Fruit fly (Drosophila melanogaster): ENCODE measurements around the gene mew.

Gene mew

dm6 chrX:13258757-13259067 is 422 bp upstream of the mew start, which contains the start of gene comt (continued):
- peak; percentile 53 for TF ChIP-seq trem (tag; optimal IDR thresholded peaks at IDR 0.05)
- no peak for TF ChIP-seq ac (GFP tag; optimal IDR thresholded peaks at IDR 0.05)
- TF ChIP-seq Nf-YB (GFP tag; optimal IDR thresholded peaks at IDR 0.05): no peak
- no peak for TF ChIP-seq HLH4C (GFP tag; IDR thresholded peaks at IDR 0.05; ENCODE audit: partially characterized antibody)
- TF ChIP-seq CG8388 (GFP tag; optimal IDR thresholded peaks at IDR 0.05): no peak
- peak; percentile 79 for TF ChIP-seq CG7928 (GFP tag; optimal IDR thresholded peaks at IDR 0.05)
- TF ChIP-seq CoRest (tag; optimal IDR thresholded peaks at IDR 0.05): peak; percentile 72
- TF ChIP-seq zfh1 (GFP tag; IDR thresholded peaks at IDR 0.05): peak; percentile 65
- TF ChIP-seq Mrtf (GFP tag; IDR thresholded peaks at IDR 0.05): no peak
- TF ChIP-seq nerfin-1 (tag; optimal IDR thresholded peaks at IDR 0.05): peak; percentile 44
- no peak for TF ChIP-seq Hr39 (optimal IDR thresholded peaks at IDR 0.05)
- peak; percentile 72 for TF ChIP-seq PHDP (tag; optimal IDR thresholded peaks at IDR 0.05)
- peak; percentile 55 for TF ChIP-seq Fer3 (tag; optimal IDR thresholded peaks at IDR 0.05)
- TF ChIP-seq fd3F (GFP tag; optimal IDR thresholded peaks at IDR 0.05): peak; percentile 47
- TF ChIP-seq CG33557 (GFP tag; optimal IDR thresholded peaks at IDR 0.05): peak; percentile 64
- TF ChIP-seq CG1024 (GFP tag; IDR thresholded peaks at IDR 0.05): no peak
- TF ChIP-seq CG10267 (tag; optimal IDR thresholded peaks at IDR 0.05): peak; percentile 70
- peak; percentile 1 for TF ChIP-seq CG8281 (tag; optimal IDR thresholded peaks at IDR 0.05)
- TF ChIP-seq sob (GFP tag; IDR thresholded peaks at IDR 0.05): peak; percentile 45
- TF ChIP-seq nerfin-2 (GFP tag; IDR thresholded peaks at IDR 0.05; ENCODE audit: partially characterized antibody): no peak
- peak; percentile 57; the same call in 1 of the 2 replicates for TF ChIP-seq HLH3B (GFP tag; IDR thresholded peaks at IDR 0.05)
- TF ChIP-seq CG7556 (GFP tag; optimal IDR thresholded peaks at IDR 0.05): peak; percentile 66
- TF ChIP-seq fd102C (GFP tag; optimal IDR thresholded peaks at IDR 0.05): no peak
- peak; percentile 41; the same call in 1 of the 2 replicates for TF ChIP-seq CG9932 (GFP tag; IDR thresholded peaks at IDR 0.05)
- TF ChIP-seq mam (GFP tag; optimal IDR thresholded peaks at IDR 0.05): no peak
- TF ChIP-seq Hand (GFP tag; optimal IDR thresholded peaks at IDR 0.05): no peak
- TF ChIP-seq Ets97D (GFP tag; optimal IDR thresholded peaks at IDR 0.05): no peak
- TF ChIP-seq Bgb (GFP tag; IDR thresholded peaks at IDR 0.05; ENCODE audit: partially characterized antibody): no peak
- TF ChIP-seq CG12659 (GFP tag; optimal IDR thresholded peaks at IDR 0.05): peak; percentile 56
- TF ChIP-seq Meics (GFP tag; optimal IDR thresholded peaks at IDR 0.05): no peak
- no peak for TF ChIP-seq CG1647 (GFP tag; optimal IDR thresholded peaks at IDR 0.05)
- peak; percentile 41 for TF ChIP-seq CG10462 (GFP tag; optimal IDR thresholded peaks at IDR 0.05)
- no peak for TF ChIP-seq CG43689 (GFP tag; IDR thresholded peaks at IDR 0.05)
- no peak for TF ChIP-seq salm (tag; optimal IDR thresholded peaks at IDR 0.05)
- TF ChIP-seq CG5953 (GFP tag; IDR thresholded peaks at IDR 0.05): peak; percentile 53; the same call in 1 of the 2 replicates
- peak in 1 of 2 experiments; percentile 8 for TF ChIP-seq insv (GFP tag; optimal IDR thresholded peaks at IDR 0.05)
- TF ChIP-seq CG2712 (tag; optimal IDR thresholded peaks at IDR 0.05): peak; percentile 76
- no peak for TF ChIP-seq Hmx (GFP tag; optimal IDR thresholded peaks at IDR 0.05)
- peak; percentile 33; the same call in 1 of the 3 replicates for TF ChIP-seq Aef1 (GFP tag; IDR thresholded peaks at IDR 0.05)
- no peak; the same call in 1 of the 2 replicates for TF ChIP-seq MBD-R2 (GFP tag; IDR thresholded peaks at IDR 0.05)
- no peak for TF ChIP-seq Antp (GFP tag; optimal IDR thresholded peaks at IDR 0.05)
- no peak for TF ChIP-seq CG15514 (GFP tag; optimal IDR thresholded peaks at IDR 0.05)
- TF ChIP-seq CG17612 (GFP tag; IDR thresholded peaks at IDR 0.05): no peak
- TF ChIP-seq CG2120 (GFP tag; optimal IDR thresholded peaks at IDR 0.05): peak; percentile 23
- no peak for TF ChIP-seq Dip3 (GFP tag; optimal IDR thresholded peaks at IDR 0.05)
- TF ChIP-seq CG8765 (GFP tag; IDR thresholded peaks at IDR 0.05): no peak
- TF ChIP-seq prd (optimal IDR thresholded peaks at IDR 0.05): no peak
- peak; percentile 77 for TF ChIP-seq prd (GFP tag; IDR thresholded peaks at IDR 0.05)
- TF ChIP-seq CG9797 (GFP tag; optimal IDR thresholded peaks at IDR 0.05): no peak
- 0 out of 3 replicates have a peak, but pooled peaks have one; percentile 50 for TF ChIP-seq CG11456 (GFP tag; IDR thresholded peaks at IDR 0.05)
- TF ChIP-seq HmgD (GFP tag; optimal IDR thresholded peaks at IDR 0.05): no peak
- no peak for TF ChIP-seq Doc2 (GFP tag; IDR thresholded peaks at IDR 0.05)
